Worm (Caenorhabditis elegans): ENCODE results near the gene talp-3.

Gene talp-3

ce11 chrIV:14599321-14599720 lies 53.9 kb downstream of the talp-3 start:
- TF ChIP-seq nhr-90 (tag; optimal IDR thresholded peaks at IDR 0.05) (no peak), attf-6 (GFP tag; IDR thresholded peaks at IDR 0.05) (0 out of 2 replicates have a peak, but pooled peaks have one; percentile 14), ztf-28 (GFP tag; IDR thresholded peaks at IDR 0.05) (no peak), dpl-1 (GFP tag; optimal IDR thresholded peaks at IDR 0.05) (no peak)

- TF ChIP-seq somi-1 (GFP tag; optimal IDR thresholded peaks at IDR 0.05) (peak; percentile 84), pha-4 (tag; optimal IDR thresholded peaks at IDR 0.05) (peak; percentile 45), cebp-1 (GFP tag; IDR thresholded peaks at IDR 0.05) (peak; percentile 22; the same call in 1 of the 2 replicates), cebp-1 (tag; optimal IDR thresholded peaks at IDR 0.05) (no peak), efl-1 (GFP tag; optimal IDR thresholded peaks at IDR 0.05) (no peak), tlf-1 (GFP tag; optimal IDR thresholded peaks at IDR 0.05) (peak; percentile 75), F23B12.7 (tag; optimal IDR thresholded peaks at IDR 0.05; ENCODE audit: insufficient read depth) (peak; percentile 54), tbp1 (GFP tag; optimal IDR thresholded peaks at IDR 0.05) (peak; percentile 46), Y53F4B.3 (GFP tag; IDR thresholded peaks at IDR 0.05) (no peak), ZK185.1 (tag; optimal IDR thresholded peaks at IDR 0.05; ENCODE audit: poor library complexity, severe bottlenecking) (peak; percentile 75), atf-7 (tag; optimal IDR thresholded peaks at IDR 0.05) (peak; percentile 95), snpc-1.3 (tag; optimal IDR thresholded peaks at IDR 0.05; ENCODE audit: insufficient read depth) (no peak), F57C9.4 (tag; optimal IDR thresholded peaks at IDR 0.05) (no peak), ztf-6 (GFP tag; IDR thresholded peaks at IDR 0.05) (no peak), F55B11.4 (tag; optimal IDR thresholded peaks at IDR 0.05; ENCODE audit: borderline replicate concordance, insufficient read depth) (no peak), B0261.1 (tag; optimal IDR thresholded peaks at IDR 0.05) (no peak), F39B2.1 (GFP tag; IDR thresholded peaks at IDR 0.05) (no peak), lsl-1 (GFP tag; optimal IDR thresholded peaks at IDR 0.05) (no peak), sdz-38 (tag; optimal IDR thresholded peaks at IDR 0.05) (no peak), lsy-27 (tag; optimal IDR thresholded peaks at IDR 0.05; ENCODE audit: borderline replicate concordance, insufficient read depth) (no peak), F22D6.2 (tag; optimal IDR thresholded peaks at IDR 0.05) (peak; percentile 80), dox-1 (GFP tag; IDR thresholded peaks at IDR 0.05) (no peak), snpc-4 (GFP tag; optimal IDR thresholded peaks at IDR 0.05) (no peak), snpc-4 (tag; optimal IDR thresholded peaks at IDR 0.05) (peak in 3 of 4 experiments; percentile 8 to 55 (median 48)), pbrm-1 (GFP tag; IDR thresholded peaks at IDR 0.05) (0 out of 2 replicates have a peak, but pooled peaks have one; percentile 28), hsf-1 (GFP tag; IDR thresholded peaks at IDR 0.05) (no peak), C06A6.2 (GFP tag; conservative IDR thresholded peaks at IDR 0.05) (peak; percentile 78; the same call in 1 of the 2 replicates), hlh-12 (tag; optimal IDR thresholded peaks at IDR 0.05) (no peak), attf-5 (GFP tag; optimal IDR thresholded peaks at IDR 0.05) (no peak), egrh-3 (GFP tag; IDR thresholded peaks at IDR 0.05) (0 out of 2 replicates have a peak, but pooled peaks have one; percentile 35), lin-54 (GFP tag; optimal IDR thresholded peaks at IDR 0.05) (peak; percentile 55), akir-1 (GFP tag; optimal IDR thresholded peaks at IDR 0.05) (no peak), hlh-26 (GFP tag; conservative IDR thresholded peaks at IDR 0.05) (no peak), ceh-91 (GFP tag; IDR thresholded peaks at IDR 0.05) (no peak), madf-10 (tag; optimal IDR thresholded peaks at IDR 0.05) (peak; percentile 75), nhr-80 (tag; optimal IDR thresholded peaks at IDR 0.05) (peak; percentile 100), ztf-26 (tag; optimal IDR thresholded peaks at IDR 0.05) (peak; percentile 89), zfh-2 (GFP tag; conservative IDR thresholded peaks at IDR 0.05) (no peak), ztf-3 (GFP tag; optimal IDR thresholded peaks at IDR 0.05) (peak; percentile 44), sea-2 (GFP tag; IDR thresholded peaks at IDR 0.05) (no peak), nhr-90 (tag; optimal IDR thresholded peaks at IDR 0.05) (peak; percentile 82), Y95B8A.8 (GFP tag; IDR thresholded peaks at IDR 0.05) (0 out of 2 replicates have a peak, but pooled peaks have one; percentile 23), attf-3 (GFP tag; conservative IDR thresholded peaks at IDR 0.05) (no peak), ama-1 (optimal IDR thresholded peaks at IDR 0.05) (no peak), ama-1 (GFP tag; optimal IDR thresholded peaks at IDR 0.05) (no peak)
Observed at ce11 chrIV:14594249-14594648, 58.9 kb downstream of the talp-3 start.
